Fruit fly (Drosophila melanogaster): Measurements from ENCODE around the gene Tsp86D.

Gene Tsp86D

dm6 chr3R:10888633-10889519, 20.4 kb downstream of the Tsp86D start (continued):
- TF ChIP-seq Rx (GFP tag; IDR thresholded peaks at IDR 0.05) (no peak), Hmr (GFP tag; optimal IDR thresholded peaks at IDR 0.05) (peak; percentile 17), zfh2 (GFP tag; optimal IDR thresholded peaks at IDR 0.05) (peak; percentile 46), CG17385 (GFP tag; optimal IDR thresholded peaks at IDR 0.05) (peak; percentile 65), Spps (tag; optimal IDR thresholded peaks at IDR 0.05) (no peak), vfl (GFP tag; optimal IDR thresholded peaks at IDR 0.05) (no peak), sens-2 (GFP tag; IDR thresholded peaks at IDR 0.05) (no peak), Dad (GFP tag; optimal IDR thresholded peaks at IDR 0.05) (no peak), slp2 (GFP tag; optimal IDR thresholded peaks at IDR 0.05) (no peak), corto (GFP tag; optimal IDR thresholded peaks at IDR 0.05) (no peak), CG15601 (tag; optimal IDR thresholded peaks at IDR 0.05) (no peak), nerfin-1 (tag; optimal IDR thresholded peaks at IDR 0.05) (no peak), ERR (GFP tag; optimal IDR thresholded peaks at IDR 0.05) (no peak), CHES-1-like (GFP tag; optimal IDR thresholded peaks at IDR 0.05) (no peak), CG34224 (GFP tag; IDR thresholded peaks at IDR 0.05; ENCODE audit: partially characterized antibody) (peak; percentile 52), CG6689 (GFP tag; IDR thresholded peaks at IDR 0.05) (no peak), gfzf (GFP tag; optimal IDR thresholded peaks at IDR 0.05) (no peak), CG4854 (GFP tag; optimal IDR thresholded peaks at IDR 0.05) (no peak), Ravus (GFP tag; IDR thresholded peaks at IDR 0.05) (no peak), otp (GFP tag; IDR thresholded peaks at IDR 0.05) (no peak; the same call in 2 of the 3 replicates), CG32767 (GFP tag; IDR thresholded peaks at IDR 0.05) (no peak), CG4404 (GFP tag; IDR thresholded peaks at IDR 0.05) (no peak), CG18011 (GFP tag; optimal IDR thresholded peaks at IDR 0.05) (no peak), CG9437 (GFP tag; optimal IDR thresholded peaks at IDR 0.05) (no peak), eyg (GFP tag; optimal IDR thresholded peaks at IDR 0.05) (no peak), Aef1 (GFP tag; IDR thresholded peaks at IDR 0.05) (peak; percentile 27; the same call in 1 of the 3 replicates), CG6765 (GFP tag; optimal IDR thresholded peaks at IDR 0.05) (peak; percentile 17), CG3163 (GFP tag; optimal IDR thresholded peaks at IDR 0.05) (peak; percentile 98), CG12155 (GFP tag; optimal IDR thresholded peaks at IDR 0.05) (no peak), cato (GFP tag; optimal IDR thresholded peaks at IDR 0.05; ENCODE audit: borderline replicate concordance) (no peak), her (GFP tag; optimal IDR thresholded peaks at IDR 0.05) (peak; percentile 4), Hand (GFP tag; optimal IDR thresholded peaks at IDR 0.05) (peak; percentile 44), cad (GFP tag; optimal IDR thresholded peaks at IDR 0.05) (no peak), CG10979 (tag; optimal IDR thresholded peaks at IDR 0.05) (no peak), CG32772 (GFP tag; IDR thresholded peaks at IDR 0.05) (peak; percentile 21; the same call in 1 of the 2 replicates), fu2 (GFP tag; optimal IDR thresholded peaks at IDR 0.05) (no peak), Nf-YC (tag; optimal IDR thresholded peaks at IDR 0.05) (no peak), Hsf (GFP tag; optimal IDR thresholded peaks at IDR 0.05) (no peak), bigmax (GFP tag; optimal IDR thresholded peaks at IDR 0.05) (no peak), Atf6 (GFP tag; IDR thresholded peaks at IDR 0.05) (peak; percentile 56; the same call in 1 of the 2 replicates), lbe (GFP tag; optimal IDR thresholded peaks at IDR 0.05) (peak; percentile 57), Dfd (GFP tag; optimal IDR thresholded peaks at IDR 0.05) (no peak), CG3281 (GFP tag; optimal IDR thresholded peaks at IDR 0.05) (peak; percentile 0), MTF-1 (GFP tag; optimal IDR thresholded peaks at IDR 0.05; ENCODE audit: borderline replicate concordance) (peak; percentile 22), CG14860 (GFP tag; IDR thresholded peaks at IDR 0.05; ENCODE audit: partially characterized antibody) (no peak), ATbp (GFP tag; optimal IDR thresholded peaks at IDR 0.05) (peak; percentile 7), CTCF (GFP tag; optimal IDR thresholded peaks at IDR 0.05) (no peak), wdn (GFP tag; IDR thresholded peaks at IDR 0.05) (no peak), tna (GFP tag; IDR thresholded peaks at IDR 0.05; ENCODE audit: partially characterized antibody) (no peak), HHEX (GFP tag; optimal IDR thresholded peaks at IDR 0.05) (peak; percentile 2)

Measured in whole organism, embryonic.